Fruit fly (Drosophila melanogaster) whole organism, prepupa: ENCODE measurements around the gene CG11369.

ENCODE experiments used
- Blimp-1 ChIP-seq: fragments of 200-800 bp; sonication (Bioruptor generic); optimal IDR thresholded peaks from 3 replicates; lab custom pipeline; 2017; ENCODE audit warnings: missing biosample characterization, missing genetic modification characterization, mild to moderate bottlenecking, moderate library complexity, missing genetic modification reagents
- CG10631 ChIP-seq: fragments of 200-800 bp; sonication (Bioruptor generic); optimal IDR thresholded peaks from 2 replicates; lab custom pipeline; 2016; ENCODE audit warnings: missing biosample characterization, missing genetic modification characterization
- CG10669 ChIP-seq: fragments of 200-800 bp; sonication (Bioruptor generic); optimal IDR thresholded peaks from 3 replicates; lab custom pipeline; 2018; ENCODE audit warnings: missing biosample characterization, mild to moderate bottlenecking, missing genetic modification characterization, moderate library complexity
- CG11294 ChIP-seq: fragments of 200-800 bp; sonication (Bioruptor generic); IDR thresholded peaks from 2 replicates; pipeline ENCODE4 v1.3.6; 2022; ENCODE audit warnings: missing biosample characterization, missing genetic modification characterization
- CG11762 ChIP-seq: fragments of 200-800 bp; sonication (Bioruptor generic); optimal IDR thresholded peaks from 3 replicates; lab custom pipeline; 2016; ENCODE audit warnings: missing biosample characterization, missing genetic modification characterization; ENCODE audit not compliant: insufficient read depth
- CG11902 ChIP-seq: fragments of 200-800 bp; sonication (Bioruptor generic); optimal IDR thresholded peaks from 3 replicates; lab custom pipeline; 2016; ENCODE audit warnings: missing biosample characterization, missing genetic modification characterization
- CG15336 ChIP-seq: fragments of 200-800 bp; sonication (Bioruptor generic); IDR thresholded peaks from 2 replicates; pipeline ENCODE4 v1.3.6; 2022; ENCODE audit warnings: missing biosample characterization, missing genetic modification characterization
- CG3032 ChIP-seq: fragments of 200-800 bp; optimal IDR thresholded peaks from 2 replicates; lab custom pipeline; 2019; ENCODE audit warnings: missing biosample characterization, mild to moderate bottlenecking, missing genetic modification characterization, moderate library complexity
- CG31627 ChIP-seq: fragments of 200-800 bp; sonication (Bioruptor generic); optimal IDR thresholded peaks from 3 replicates; lab custom pipeline; 2016; ENCODE audit warnings: missing biosample characterization, missing genetic modification characterization
- CG34406 ChIP-seq: fragments of 200-800 bp; sonication (Bioruptor generic); optimal IDR thresholded peaks from 3 replicates; lab custom pipeline; 2016; ENCODE audit warnings: missing biosample characterization, missing genetic modification characterization
- CG3919 ChIP-seq: fragments of 200-800 bp; sonication (Bioruptor generic); optimal IDR thresholded peaks from 3 replicates; lab custom pipeline; 2016; ENCODE audit warnings: missing biosample characterization, missing genetic modification characterization
- CG4318 ChIP-seq: fragments of 200-800 bp; sonication (Bioruptor generic); optimal IDR thresholded peaks from 3 replicates; lab custom pipeline; 2017; ENCODE audit warnings: missing biosample characterization, mild to moderate bottlenecking, missing genetic modification characterization
- CG6163 ChIP-seq: fragments of 200-800 bp; sonication (Bioruptor generic); IDR thresholded peaks from 3 replicates; pipeline ENCODE4 v1.3.6; 2022; ENCODE audit warnings: missing biosample characterization, missing genetic modification characterization
- CG6808 ChIP-seq: fragments of 200-800 bp; sonication (Bioruptor generic); optimal IDR thresholded peaks from 3 replicates; lab custom pipeline; 2017; ENCODE audit warnings: missing biosample characterization, missing genetic modification characterization, mild to moderate bottlenecking, moderate library complexity, missing genetic modification reagents
- CG6854 ChIP-seq: fragments of 200-800 bp; sonication (Bioruptor generic); optimal IDR thresholded peaks from 2 replicates; lab custom pipeline; 2017; ENCODE audit warnings: missing biosample characterization, mild to moderate bottlenecking, missing genetic modification characterization
- CG7368 ChIP-seq: fragments of 200-800 bp; sonication (Bioruptor generic); optimal IDR thresholded peaks from 3 replicates; lab custom pipeline; 2016; ENCODE audit warnings: missing biosample characterization, missing genetic modification characterization
- CG8319 ChIP-seq: fragments of 200-800 bp; sonication (Bioruptor generic); optimal IDR thresholded peaks from 3 replicates; lab custom pipeline; 2016; ENCODE audit warnings: missing biosample characterization, missing genetic modification characterization
- CG8632 ChIP-seq: fragments of 200-800 bp; sonication (Bioruptor generic); optimal IDR thresholded peaks from 3 replicates; lab custom pipeline; 2016; ENCODE audit warnings: missing biosample characterization, missing genetic modification characterization
- CG9139 ChIP-seq: fragments of 200-800 bp; sonication (Bioruptor generic); optimal IDR thresholded peaks from 3 replicates; lab custom pipeline; 2017; ENCODE audit warnings: missing biosample characterization, mild to moderate bottlenecking, missing genetic modification characterization
- Eip75B ChIP-seq: fragments of 200-800 bp; sonication (Bioruptor generic); optimal IDR thresholded peaks from 3 replicates; lab custom pipeline; 2016; ENCODE audit warnings: missing biosample characterization, missing genetic modification characterization
- Eip78C ChIP-seq: fragments of 200-800 bp; sonication (Bioruptor generic); peaks from one replicate; lab custom pipeline; 2016; ENCODE audit warnings: missing biosample characterization, missing genetic modification characterization
- Eip93F ChIP-seq: fragments of 200-800 bp; sonication (Bioruptor generic); optimal IDR thresholded peaks from 2 replicates; lab custom pipeline; 2016; ENCODE audit warnings: missing biosample characterization, mild to moderate bottlenecking, missing genetic modification characterization
- Ets21C ChIP-seq: fragments of 200-800 bp; sonication (Bioruptor generic); optimal IDR thresholded peaks from 3 replicates; lab custom pipeline; 2016; ENCODE audit warnings: missing biosample characterization, missing genetic modification characterization
- Ets96B ChIP-seq: fragments of 200-800 bp; optimal IDR thresholded peaks from 2 replicates; lab custom pipeline; 2019; ENCODE audit warnings: missing biosample characterization, mild to moderate bottlenecking, missing genetic modification characterization, moderate library complexity
- Hr38 ChIP-seq: sonication (Bioruptor generic); optimal IDR thresholded peaks from 2 replicates; lab custom pipeline; 2016; ENCODE audit warnings: missing biosample characterization, missing genetic modification characterization
- Hr39 ChIP-seq: fragments of 200-800 bp; sonication (Bioruptor generic); optimal IDR thresholded peaks from 2 replicates; lab custom pipeline; 2016; ENCODE audit warnings: missing biosample characterization, missing genetic modification characterization
- Hr4 ChIP-seq: fragments of 200-800 bp; sonication (Bioruptor generic); optimal IDR thresholded peaks from 3 replicates; lab custom pipeline; 2016; ENCODE audit warnings: missing biosample characterization, missing genetic modification characterization
- Lpt ChIP-seq: fragments of 200-800 bp; sonication (Bioruptor generic); optimal IDR thresholded peaks from 3 replicates; lab custom pipeline; 2016; ENCODE audit warnings: missing biosample characterization, missing genetic modification characterization
- OdsH ChIP-seq: fragments of 200-800 bp; sonication (Bioruptor generic); optimal IDR thresholded peaks from 3 replicates; lab custom pipeline; 2016; ENCODE audit warnings: missing biosample characterization, missing genetic modification characterization
- cyc ChIP-seq: fragments of 200-800 bp; sonication (Bioruptor generic); optimal IDR thresholded peaks from 3 replicates; lab custom pipeline; 2016; ENCODE audit warnings: missing biosample characterization, missing genetic modification characterization
- dac ChIP-seq: fragments of 200-800 bp; sonication (Bioruptor generic); optimal IDR thresholded peaks from 2 replicates; lab custom pipeline; 2017; ENCODE audit warnings: missing biosample characterization, mild to moderate bottlenecking, missing genetic modification characterization
- dsx ChIP-seq: fragments of 200-800 bp; optimal IDR thresholded peaks from 3 replicates; lab custom pipeline; 2019; ENCODE audit warnings: missing biosample characterization, mild to moderate bottlenecking, missing genetic modification characterization, moderate library complexity; ENCODE audit not compliant: poor library complexity, severe bottlenecking
- eg ChIP-seq: fragments of 200-800 bp; sonication (Bioruptor generic); IDR thresholded peaks from 3 replicates; pipeline ENCODE4 v1.3.6; 2022; ENCODE audit warnings: missing biosample characterization, missing genetic modification characterization
- esn ChIP-seq: fragments of 200-800 bp; sonication (Bioruptor generic); optimal IDR thresholded peaks from 2 replicates; lab custom pipeline; 2016; ENCODE audit warnings: missing biosample characterization, mild to moderate bottlenecking, missing genetic modification characterization, moderate library complexity
- fd59A ChIP-seq: fragments of 200-800 bp; sonication (Bioruptor generic); optimal IDR thresholded peaks from 2 replicates; lab custom pipeline; 2017; ENCODE audit warnings: missing biosample characterization, mild to moderate bottlenecking, missing genetic modification characterization, missing genetic modification reagents
- fkh ChIP-seq: fragments of 200-800 bp; sonication (Bioruptor generic); optimal IDR thresholded peaks from 3 replicates; lab custom pipeline; 2017; ENCODE audit warnings: missing biosample characterization, mild to moderate bottlenecking, missing genetic modification characterization, moderate library complexity
- pdm3 ChIP-seq: fragments of 200-800 bp; sonication (Bioruptor generic); optimal IDR thresholded peaks from 3 replicates; lab custom pipeline; 2016; ENCODE audit warnings: missing biosample characterization, missing genetic modification characterization
- spab ChIP-seq: fragments of 200-800 bp; sonication (Bioruptor generic); optimal IDR thresholded peaks from 2 replicates; lab custom pipeline; 2017; ENCODE audit warnings: missing biosample characterization, mild to moderate bottlenecking, missing genetic modification characterization, missing genetic modification reagents
- svp ChIP-seq: fragments of 200-800 bp; sonication (Bioruptor generic); peaks from one replicate; lab custom pipeline; 2016; ENCODE audit warnings: missing biosample characterization, missing genetic modification characterization
- topi ChIP-seq: fragments of 200-800 bp; sonication (Bioruptor generic); optimal IDR thresholded peaks from 3 replicates; lab custom pipeline; 2016; ENCODE audit warnings: missing biosample characterization, missing genetic modification characterization

Gene CG11369

dm6 chrX:7558646-7559045, 15.4 kb upstream of the CG11369 start (continued):
- TF ChIP-seq CG7368 (GFP tag; lab: Kevin White, UChicago) (peak; percentile 28), Lpt (no peak), Hr38 (GFP tag; lab: Kevin White, UChicago) (no peak), CG6854 (no peak), CG10669 (peak; percentile 56), CG4318 (GFP tag; lab: Kevin White, UChicago) (no peak), CG9139 (GFP tag; lab: Kevin White, UChicago) (no peak), esn (GFP tag; lab: Kevin White, UChicago) (peak; percentile 68)

dm6 chrX:7559913-7560312, 14.2 kb upstream of the CG11369 start:
- TF ChIP-seq CG10669 (peak; percentile 8), CG6808 (GFP tag; lab: Kevin White, UChicago) (peak; percentile 10), CG11902 (GFP tag; lab: Kevin White, UChicago) (peak; percentile 19), Hr4 (GFP tag; lab: Kevin White, UChicago) (peak; percentile 19), Eip75B (peak; percentile 8), cyc (GFP tag; lab: Kevin White, UChicago) (peak; percentile 5), topi (GFP tag; lab: Kevin White, UChicago) (no peak), CG15336 (no peak), CG31627 (GFP tag; lab: Kevin White, UChicago) (no peak), CG10631 (GFP tag; lab: Kevin White, UChicago) (no peak), fkh (GFP tag; lab: Kevin White, UChicago) (no peak), CG11762 (GFP tag; lab: Kevin White, UChicago) (no peak), Eip78C (GFP tag; lab: Kevin White, UChicago) (peak; percentile 64), CG3919 (GFP tag; lab: Kevin White, UChicago) (peak; percentile 13), eg (GFP tag; lab: Robert Waterston, UW) (0 out of 3 replicates have a peak, but pooled peaks have one; percentile 24), spab (GFP tag; lab: Kevin White, UChicago) (peak; percentile 7), CG3032 (peak; percentile 3), Ets96B (tag; lab: Kevin White, UChicago) (peak; percentile 13), fd59A (GFP tag; lab: Kevin White, UChicago) (no peak), CG34406 (GFP tag; lab: Kevin White, UChicago) (no peak)
- TF ChIP-seq, all 60 proteins: peak for 12

dm6 chrX:7560720-7561119, 13.4 kb upstream of the CG11369 start:
- no peak for TF ChIP-seq CG3032
- peak; percentile 22; the same call in 1 of the 3 replicates for TF ChIP-seq CG6163 (GFP tag; lab: Robert Waterston, UW)
- no peak for TF ChIP-seq Eip93F (GFP tag; lab: Kevin White, UChicago)
- TF ChIP-seq CG11294 (GFP tag; lab: Robert Waterston, UW): no peak
- no peak for TF ChIP-seq dsx
- TF ChIP-seq Hr4 (GFP tag; lab: Kevin White, UChicago): no peak
- TF ChIP-seq CG8632 (GFP tag; lab: Kevin White, UChicago): no peak
- TF ChIP-seq CG10669: no peak
- no peak for TF ChIP-seq esn (GFP tag; lab: Kevin White, UChicago)
- no peak for TF ChIP-seq eg (GFP tag; lab: Robert Waterston, UW)
- TF ChIP-seq OdsH (GFP tag; lab: Kevin White, UChicago): no peak
- no peak for TF ChIP-seq Ets96B (tag; lab: Kevin White, UChicago)
- TF ChIP-seq Hr39 (GFP tag; lab: Kevin White, UChicago): no peak
- TF ChIP-seq Ets21C: no peak
- TF ChIP-seq CG4318 (GFP tag; lab: Kevin White, UChicago): no peak
- no peak for TF ChIP-seq dac (GFP tag; lab: Kevin White, UChicago)
- TF ChIP-seq cyc (GFP tag; lab: Kevin White, UChicago): no peak
- peak; percentile 59 for TF ChIP-seq svp
- no peak for TF ChIP-seq pdm3
- no peak for TF ChIP-seq CG8319 (GFP tag; lab: Kevin White, UChicago)
- peak; percentile 57 for TF ChIP-seq Eip78C (GFP tag; lab: Kevin White, UChicago)
- TF ChIP-seq Blimp-1: no peak
- TF ChIP-seq CG6808 (GFP tag; lab: Kevin White, UChicago): no peak
